Fruit fly (Drosophila melanogaster) Kc167 (cell line): ENCODE measurements around the gene CG7342.

Experiments
- Myc ChIP-seq: fragments of >200 bp; optimal IDR thresholded peaks from 2 replicates; lab custom pipeline; 2017; ENCODE audit warnings: missing external identifiers
- Sin3A ChIP-seq: fragments of >200 bp; optimal IDR thresholded peaks from 2 replicates; lab custom pipeline; 2018; ENCODE audit warnings: missing external identifiers
- h ChIP-seq: fragments of >200 bp; optimal IDR thresholded peaks from 3 replicates; lab custom pipeline; 2018; ENCODE audit warnings: missing external identifiers
- insv ChIP-seq: fragments of >200 bp; optimal IDR thresholded peaks from 3 replicates; lab custom pipeline; 2018; ENCODE audit warnings: missing external identifiers
- psq ChIP-seq: fragments of >200 bp; optimal IDR thresholded peaks from 2 replicates; lab custom pipeline; 2017; ENCODE audit warnings: missing external identifiers
- ttk ChIP-seq: sonication (Bioruptor generic); optimal IDR thresholded peaks from 2 replicates; lab custom pipeline; 2017; ENCODE audit warnings: missing external identifiers

CG7342 gene

dm6 chr3R:19606954-19607353 is 3.8 kb downstream of the CG7342 start, which contains the start of gene CG17751:
CG17751 (plus strand) TSS chr3R:19607254.
- TF ChIP-seq Myc (lab: Kevin White, UChicago) (no peak), Sin3A (lab: Kevin White, UChicago) (no peak), psq (lab: Kevin White, UChicago) (no peak), insv (lab: Kevin White, UChicago) (no peak), h (lab: Kevin White, UChicago) (no peak), ttk (no peak)

dm6 chr3R:19609925-19610324 is 6.8 kb downstream of the CG7342 start, which contains the start of gene CG17752:
CG17752 (plus strand) TSS chr3R:19610225.
- TF ChIP-seq psq (lab: Kevin White, UChicago) (no peak), h (lab: Kevin White, UChicago) (no peak), Sin3A (lab: Kevin White, UChicago) (no peak), Myc (lab: Kevin White, UChicago) (no peak), ttk (no peak), insv (lab: Kevin White, UChicago) (no peak)

dm6 chr3R:19612908-19613431 is 9.8 kb downstream of the CG7342 start, which contains the start of gene CG16727:
CG16727 (plus strand) TSS chr3R:19613381.
- TF ChIP-seq insv (lab: Kevin White, UChicago): no peak
- no peak for TF ChIP-seq h (lab: Kevin White, UChicago)

- TF ChIP-seq Myc (lab: Kevin White, UChicago) (no peak), psq (lab: Kevin White, UChicago) (no peak), h (lab: Kevin White, UChicago) (no peak), insv (lab: Kevin White, UChicago) (no peak), Sin3A (lab: Kevin White, UChicago) (no peak), ttk (no peak)
These were observed 16.7 kb downstream of the CG7342 start for dm6 chr3R:19619908-19620307.

- no peak for TF ChIP-seq Sin3A (lab: Kevin White, UChicago)
- TF ChIP-seq ttk: no peak
- TF ChIP-seq Myc (lab: Kevin White, UChicago): no peak
- TF ChIP-seq h (lab: Kevin White, UChicago): no peak
- no peak for TF ChIP-seq psq (lab: Kevin White, UChicago)
- no peak for TF ChIP-seq insv (lab: Kevin White, UChicago)
These were observed 17.8 kb downstream of the CG7342 start for dm6 chr3R:19620953-19621352.

- TF ChIP-seq h (lab: Kevin White, UChicago) (no peak), insv (lab: Kevin White, UChicago) (no peak), ttk (no peak), psq (lab: Kevin White, UChicago) (no peak), Sin3A (lab: Kevin White, UChicago) (no peak), Myc (lab: Kevin White, UChicago) (no peak)
These were observed 18.8 kb downstream of the CG7342 start for dm6 chr3R:19622005-19622404.

- no peak for TF ChIP-seq Myc (lab: Kevin White, UChicago)
- TF ChIP-seq ttk: no peak
- no peak for TF ChIP-seq Sin3A (lab: Kevin White, UChicago)
- TF ChIP-seq insv (lab: Kevin White, UChicago): no peak
- no peak for TF ChIP-seq psq (lab: Kevin White, UChicago)
- no peak for TF ChIP-seq h (lab: Kevin White, UChicago)
These were observed 20.4 kb downstream of the CG7342 start for dm6 chr3R:19623606-19624005.

- TF ChIP-seq Myc (lab: Kevin White, UChicago): no peak
- TF ChIP-seq ttk: no peak
- no peak for TF ChIP-seq Sin3A (lab: Kevin White, UChicago)
- no peak for TF ChIP-seq h (lab: Kevin White, UChicago)
- TF ChIP-seq insv (lab: Kevin White, UChicago): no peak
- no peak for TF ChIP-seq psq (lab: Kevin White, UChicago)
These were observed 21.3 kb downstream of the CG7342 start for dm6 chr3R:19624482-19624881.

dm6 chr3R:19625300-19626230 is 22.4 kb downstream of the CG7342 start:
- TF ChIP-seq insv (lab: Kevin White, UChicago) (no peak), ttk (no peak), h (lab: Kevin White, UChicago) (no peak), psq (lab: Kevin White, UChicago) (no peak), Myc (lab: Kevin White, UChicago) (no peak), Sin3A (lab: Kevin White, UChicago) (no peak)

dm6 chr3R:19627792-19628522 is 24.8 kb downstream of the CG7342 start:
- TF ChIP-seq Myc (lab: Kevin White, UChicago): no peak
- TF ChIP-seq Sin3A (lab: Kevin White, UChicago): no peak
- TF ChIP-seq h (lab: Kevin White, UChicago): no peak
- no peak for TF ChIP-seq psq (lab: Kevin White, UChicago)
- no peak for TF ChIP-seq insv (lab: Kevin White, UChicago)
- no peak for TF ChIP-seq ttk

- TF ChIP-seq insv (lab: Kevin White, UChicago) (no peak), h (lab: Kevin White, UChicago) (no peak)
These were observed 29.5 kb downstream of the CG7342 start, which contains the start of gene CG6231 for dm6 chr3R:19632685-19633116. CG6231 (minus strand) TSS chr3R:19632718.
